Worm (Caenorhabditis elegans) whole organism, L4/young adult: ENCODE data around the gene B0294.1.

ENCODE experiments used
- W03F9.2 ChIP-seq: fragments of 150-350 bp; optimal IDR thresholded peaks from 2 replicates; lab custom pipeline; 2014; ENCODE audit warnings: missing biosample characterization, missing genetic modification characterization
- dao-5 ChIP-seq: sonication (generic microtip); optimal IDR thresholded peaks from 2 replicates; lab custom pipeline; 2016; ENCODE audit warnings: missing genotype, missing genetic modification characterization, moderate library complexity, missing compliant biosample characterization
- him-1 ChIP-seq: sonication (generic microtip); optimal IDR thresholded peaks from 2 replicates; lab custom pipeline; 2016; ENCODE audit warnings: missing genotype, missing genetic modification reagents, missing genetic modification characterization, missing compliant biosample characterization

DNA sequence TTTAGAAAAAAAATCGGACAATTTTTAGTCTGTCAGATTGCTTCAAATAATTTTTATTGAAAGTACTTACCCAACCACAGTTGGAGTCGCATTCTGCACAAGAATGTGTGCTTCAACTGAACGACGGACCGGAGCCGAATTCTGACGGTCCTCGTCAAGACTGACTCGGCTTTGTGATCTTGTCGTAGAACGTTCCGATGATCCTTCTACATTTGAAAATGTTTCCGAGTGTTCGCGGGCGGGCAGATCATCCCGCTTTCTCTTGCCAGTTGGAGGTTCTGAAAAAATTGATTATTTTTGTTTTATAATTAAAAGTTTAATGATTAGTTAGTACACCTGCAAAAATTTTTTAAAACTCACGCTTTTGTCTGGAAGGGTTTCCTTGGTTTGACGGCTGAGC lies 49.5 kb downstream of the B0294.1 start:
- no peak for TF ChIP-seq him-1 (tag; lab: Kevin White, UChicago)
- no peak for TF ChIP-seq W03F9.2 (tag; lab: Kevin White, UChicago)
- TF ChIP-seq dao-5 (tag; lab: Kevin White, UChicago) = no peak
